Worm (Caenorhabditis elegans) whole organism, late embryonic: ENCODE results near the gene anmt-1.
A peak's percentile ranks its signal among the peaks of the same experiment; 100 is the strongest.

Experiments used
- C08G9.2 ChIP-seq: sonication (generic microtip); optimal IDR thresholded peaks from 2 replicates; lab custom pipeline; 2016; ENCODE audit warnings: mild to moderate bottlenecking, missing genetic modification characterization, moderate library complexity, missing compliant biosample characterization
- F13H6.1 ChIP-seq: sonication (generic microtip); optimal IDR thresholded peaks from 2 replicates; lab custom pipeline; 2016; ENCODE audit warnings: missing genetic modification characterization, missing compliant biosample characterization
- K02D7.2 ChIP-seq: sonication (generic microtip); optimal IDR thresholded peaks from 2 replicates; lab custom pipeline; 2017; ENCODE audit warnings: mild to moderate bottlenecking, missing genetic modification characterization, missing compliant biosample characterization
- T23F11.4 ChIP-seq: fragments of 200-800 bp; sonication (Bioruptor generic); optimal IDR thresholded peaks from 2 replicates; lab custom pipeline; 2018; ENCODE audit warnings: mild to moderate bottlenecking, missing genetic modification characterization, missing compliant biosample characterization
- ahr-1 ChIP-seq: sonication (generic microtip); optimal IDR thresholded peaks from 2 replicates; lab custom pipeline; 2016; ENCODE audit warnings: missing genetic modification characterization, missing compliant biosample characterization
- ceh-14 ChIP-seq: sonication (generic microtip); optimal IDR thresholded peaks from 2 replicates; lab custom pipeline; 2016; ENCODE audit warnings: missing genotype, missing genetic modification characterization, missing compliant biosample characterization
- ceh-2 ChIP-seq: sonication (generic microtip); optimal IDR thresholded peaks from 2 replicates; lab custom pipeline; 2016; ENCODE audit warnings: missing genotype, missing genetic modification characterization, missing compliant biosample characterization
- ceh-22 ChIP-seq: sonication (generic microtip); optimal IDR thresholded peaks from 2 replicates; lab custom pipeline; 2017; ENCODE audit warnings: missing biosample characterization, missing genetic modification characterization
- ceh-24 ChIP-seq: sonication (generic microtip); optimal IDR thresholded peaks from 2 replicates; lab custom pipeline; 2016; ENCODE audit warnings: mild to moderate bottlenecking, missing genetic modification characterization, missing compliant biosample characterization
- ceh-30 ChIP-seq: fragments of 150-350 bp; optimal IDR thresholded peaks from 2 replicates; lab custom pipeline; 2014; ENCODE audit warnings: missing biosample characterization, missing genetic modification characterization
- ceh-31 ChIP-seq: sonication (generic microtip); optimal IDR thresholded peaks from 2 replicates; lab custom pipeline; 2016; ENCODE audit warnings: missing genetic modification characterization, missing compliant biosample characterization
- ceh-45 ChIP-seq: fragments of 200-800 bp; sonication (Bioruptor generic); IDR thresholded peaks from 2 replicates; pipeline ENCODE4 v1.3.6; 2022; ENCODE audit warnings: missing genetic modification reagents, missing genetic modification characterization, missing compliant biosample characterization
- ceh-48 ChIP-seq: sonication (generic microtip); optimal IDR thresholded peaks from 2 replicates; lab custom pipeline; 2016; ENCODE audit warnings: missing genetic modification characterization, inconsistent platforms, missing compliant biosample characterization
- ceh-9 ChIP-seq: sonication (generic microtip); optimal IDR thresholded peaks from 2 replicates; lab custom pipeline; 2016; ENCODE audit warnings: mild to moderate bottlenecking, missing genetic modification characterization, inconsistent platforms, missing compliant biosample characterization
- che-1 ChIP-seq: sonication (generic microtip); optimal IDR thresholded peaks from 2 replicates; lab custom pipeline; 2016; ENCODE audit warnings: mild to moderate bottlenecking, missing genetic modification characterization, missing compliant biosample characterization
- dve-1 ChIP-seq: sonication (generic microtip); optimal IDR thresholded peaks from 2 replicates; lab custom pipeline; 2017; ENCODE audit warnings: antibody characterized with exemption, mild to moderate bottlenecking, missing genetic modification characterization, missing compliant biosample characterization
- elt-2 ChIP-seq: sonication (generic microtip); optimal IDR thresholded peaks from 2 replicates; lab custom pipeline; 2016; ENCODE audit warnings: missing genetic modification reagents, missing genetic modification characterization, missing compliant biosample characterization
- ets-4 ChIP-seq: sonication (generic microtip); optimal IDR thresholded peaks from 2 replicates; lab custom pipeline; 2016; ENCODE audit warnings: missing genetic modification characterization, missing compliant biosample characterization
- eyg-1 ChIP-seq: sonication (generic microtip); optimal IDR thresholded peaks from 2 replicates; lab custom pipeline; 2016; ENCODE audit warnings: missing genotype, missing genetic modification characterization, missing compliant biosample characterization
- fax-1 ChIP-seq: sonication (generic microtip); optimal IDR thresholded peaks from 2 replicates; lab custom pipeline; 2016; ENCODE audit warnings: missing genotype, missing genetic modification characterization, missing compliant biosample characterization
- hlh-13 ChIP-seq: fragments of 200-800 bp; sonication (Bioruptor generic); optimal IDR thresholded peaks from 2 replicates; lab custom pipeline; 2018; ENCODE audit warnings: mild to moderate bottlenecking, missing genetic modification characterization, missing compliant biosample characterization
- hlh-30 ChIP-seq: sonication (generic microtip); optimal IDR thresholded peaks from 2 replicates; lab custom pipeline; 2017; ENCODE audit warnings: antibody characterized with exemption, missing genetic modification characterization, missing compliant biosample characterization; ENCODE audit not compliant: insufficient read depth
- hlh-8 ChIP-seq: sonication (generic microtip); optimal IDR thresholded peaks from 2 replicates; lab custom pipeline; 2016; ENCODE audit warnings: missing genotype, missing genetic modification characterization, missing compliant biosample characterization
- lin-11 ChIP-seq: fragments of 200-800 bp; sonication (Bioruptor generic); optimal IDR thresholded peaks from 2 replicates; lab custom pipeline; 2018; ENCODE audit warnings: mild to moderate bottlenecking, missing genetic modification characterization, missing compliant biosample characterization
- madf-2 ChIP-seq: sonication (generic microtip); optimal IDR thresholded peaks from 2 replicates; lab custom pipeline; 2017; ENCODE audit warnings: missing genetic modification characterization, missing compliant biosample characterization
- nfya-1 ChIP-seq: sonication (generic microtip); optimal IDR thresholded peaks from 2 replicates; lab custom pipeline; 2017; ENCODE audit warnings: missing genetic modification characterization, mild to moderate bottlenecking, missing compliant biosample characterization, antibody characterized with exemption, moderate library complexity
- nhr-232 ChIP-seq: sonication (generic microtip); optimal IDR thresholded peaks from 2 replicates; lab custom pipeline; 2016; ENCODE audit warnings: missing genetic modification characterization, missing compliant biosample characterization
- odd-2 ChIP-seq: sonication (generic microtip); optimal IDR thresholded peaks from 2 replicates; lab custom pipeline; 2017; ENCODE audit warnings: antibody characterized with exemption, mild to moderate bottlenecking, missing genetic modification characterization, missing compliant biosample characterization
- pag-3 ChIP-seq: sonication (generic microtip); optimal IDR thresholded peaks from 2 replicates; lab custom pipeline; 2016; ENCODE audit warnings: missing compliant biosample characterization, missing genetic modification characterization, borderline replicate concordance
- rnt-1 ChIP-seq: sonication (generic microtip); optimal IDR thresholded peaks from 2 replicates; lab custom pipeline; 2016; ENCODE audit warnings: missing genetic modification characterization, missing compliant biosample characterization
- sdc-2 ChIP-seq: sonication (generic microtip); optimal IDR thresholded peaks from 2 replicates; lab custom pipeline; 2016; ENCODE audit warnings: missing genotype, missing genetic modification characterization, missing compliant biosample characterization
- sox-2 ChIP-seq: fragments of 200-800 bp; sonication (Bioruptor generic); IDR thresholded peaks from 2 replicates; pipeline ENCODE4 v1.3.6; 2022; ENCODE audit warnings: missing genetic modification reagents, missing genetic modification characterization, missing compliant biosample characterization
- syd-9 ChIP-seq: sonication (generic microtip); optimal IDR thresholded peaks from 2 replicates; lab custom pipeline; 2016; ENCODE audit warnings: mild to moderate bottlenecking, missing genetic modification characterization, moderate library complexity, missing compliant biosample characterization
- tbx-2 ChIP-seq: sonication (generic microtip); optimal IDR thresholded peaks from 2 replicates; lab custom pipeline; 2016; ENCODE audit warnings: missing genetic modification characterization, missing compliant biosample characterization
- tbx-7 ChIP-seq: sonication (generic microtip); optimal IDR thresholded peaks from 2 replicates; lab custom pipeline; 2016; ENCODE audit warnings: missing genotype, missing genetic modification characterization, missing compliant biosample characterization
- ttx-3 ChIP-seq: sonication (generic microtip); optimal IDR thresholded peaks from 2 replicates; lab custom pipeline; 2016; ENCODE audit warnings: missing genetic modification reagents, missing genetic modification characterization, missing compliant biosample characterization
- unc-3 ChIP-seq, 2 experiments: fragments of 200-800 bp in 1 of 2; sonication (Bioruptor generic) in 1 of 2; sonication (generic microtip) in 1 of 2; conservative IDR thresholded peaks in 1 of 2; optimal IDR thresholded peaks in 1 of 2; 2 replicates each; pipeline versions ENCODE4 v1.3.6 to Lab custom; 2016 to 2022; ENCODE audit warnings: missing compliant biosample characterization in 2 of 2, missing genetic modification characterization in 2 of 2, missing genetic modification reagents in 1 of 2
- unc-42 ChIP-seq: sonication (generic microtip); optimal IDR thresholded peaks from 2 replicates; lab custom pipeline; 2016; ENCODE audit warnings: missing genotype, missing genetic modification characterization, missing compliant biosample characterization
- unc-86 ChIP-seq: sonication (generic microtip); optimal IDR thresholded peaks from 2 replicates; lab custom pipeline; 2016; ENCODE audit warnings: missing genetic modification characterization, missing compliant biosample characterization
- zip-5 ChIP-seq: sonication (generic microtip); optimal IDR thresholded peaks from 2 replicates; lab custom pipeline; 2016; ENCODE audit warnings: missing genetic modification characterization, missing compliant biosample characterization

anmt-1 gene

DNA sequence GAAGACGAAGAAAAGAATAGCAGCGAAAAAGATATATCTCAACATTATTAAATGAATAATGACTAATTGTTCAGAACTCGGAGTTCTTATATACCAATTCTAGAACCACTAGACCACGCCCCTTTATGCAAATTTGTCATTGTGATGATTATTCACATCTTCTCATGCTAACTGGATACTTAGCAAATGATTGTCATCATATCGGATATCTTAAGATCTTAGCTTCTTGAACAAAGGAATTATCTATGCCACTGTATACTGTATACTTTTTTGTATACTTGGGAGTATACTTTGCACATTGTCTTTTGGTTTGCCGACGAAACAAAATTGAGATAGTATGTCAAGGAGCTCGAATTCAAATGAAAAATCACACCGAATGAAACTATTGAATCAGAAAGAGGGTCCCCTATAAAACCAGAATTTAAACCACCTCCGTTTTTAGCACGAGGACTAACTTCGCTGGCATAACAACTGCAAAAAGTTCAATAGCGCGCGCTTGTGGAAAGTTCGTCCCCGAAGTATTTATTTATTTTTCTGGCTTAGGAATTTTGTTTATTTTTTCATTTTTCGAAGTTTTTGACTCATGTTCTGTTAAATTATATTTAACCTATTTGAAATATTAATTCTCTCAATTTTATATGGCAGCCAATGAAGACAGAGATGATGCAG lies 15.8 kb downstream of the anmt-1 start, which contains the start of the genes sdz-1 and vps-33.1:
Gene sdz-1 (minus strand): TSS at position 51 of the 669 bp plus-strand sequence.
Gene vps-33.1 (plus strand): TSS at position 639 of the 669 bp plus-strand sequence.
- TF ChIP-seq ceh-2 (tag; lab: Kevin White, UChicago) (peak; percentile 49), ets-4 (tag; lab: Kevin White, UChicago) (peak; percentile 65), zip-5 (tag; lab: Kevin White, UChicago) (peak; percentile 22), nfya-1 (tag; lab: Kevin White, UChicago) (peak; percentile 18), nhr-232 (no peak), sdc-2 (tag; lab: Kevin White, UChicago) (no peak), unc-42 (peak; percentile 15), tbx-7 (tag; lab: Kevin White, UChicago) (peak; percentile 52), C08G9.2 (tag; lab: Kevin White, UChicago) (peak; percentile 71), hlh-8 (peak; percentile 35), ttx-3 (tag; lab: Kevin White, UChicago) (no peak), ceh-31 (peak; percentile 70), hlh-30 (peak; percentile 6), tbx-2 (tag; lab: Kevin White, UChicago) (peak; percentile 6)
- TF ChIP-seq, all 69 proteins: peak for 11

DNA sequence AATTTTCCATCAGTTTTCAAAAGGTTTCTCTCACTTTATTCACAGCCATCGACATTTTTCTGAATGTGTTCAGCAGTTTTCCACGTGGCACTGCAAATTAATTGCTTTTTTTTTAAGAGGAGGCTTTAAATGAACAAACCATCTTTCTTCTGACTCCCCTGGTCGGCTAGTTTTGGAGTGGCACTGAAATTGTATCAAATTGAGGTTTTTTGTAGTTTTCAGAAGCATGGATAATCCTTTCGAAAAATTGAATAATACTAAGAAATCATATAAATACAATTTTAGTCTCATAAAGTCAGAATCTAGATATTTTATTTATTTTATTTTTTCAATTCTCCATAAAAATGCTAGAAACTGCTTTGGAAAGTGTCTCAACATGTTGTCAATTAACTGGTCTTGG lies 20.2 kb downstream of the anmt-1 start, which contains the start of gene B0303.16:
Gene B0303.16 (plus strand): TSS at position 301 of the 400 bp plus-strand sequence.
- no peak for TF ChIP-seq ceh-45 (GFP tag; lab: Robert Waterston, UW)
- TF ChIP-seq ceh-24 (tag; lab: Kevin White, UChicago): no peak
- TF ChIP-seq eyg-1 (tag; lab: Kevin White, UChicago): no peak
- TF ChIP-seq lin-11 (tag; lab: Kevin White, UChicago): no peak
- no peak for TF ChIP-seq ceh-22 (tag; lab: Kevin White, UChicago)
- no peak for TF ChIP-seq unc-86 (tag; lab: Kevin White, UChicago)
- no peak for TF ChIP-seq hlh-8
- no peak for TF ChIP-seq madf-2 (tag; lab: Kevin White, UChicago)
- no peak for TF ChIP-seq ceh-48 (tag; lab: Kevin White, UChicago)
- no peak for TF ChIP-seq nfya-1 (tag; lab: Kevin White, UChicago)
- no peak for TF ChIP-seq ahr-1 (tag; lab: Kevin White, UChicago)
- no peak for TF ChIP-seq hlh-13
- TF ChIP-seq ceh-2 (tag; lab: Kevin White, UChicago): no peak

DNA sequence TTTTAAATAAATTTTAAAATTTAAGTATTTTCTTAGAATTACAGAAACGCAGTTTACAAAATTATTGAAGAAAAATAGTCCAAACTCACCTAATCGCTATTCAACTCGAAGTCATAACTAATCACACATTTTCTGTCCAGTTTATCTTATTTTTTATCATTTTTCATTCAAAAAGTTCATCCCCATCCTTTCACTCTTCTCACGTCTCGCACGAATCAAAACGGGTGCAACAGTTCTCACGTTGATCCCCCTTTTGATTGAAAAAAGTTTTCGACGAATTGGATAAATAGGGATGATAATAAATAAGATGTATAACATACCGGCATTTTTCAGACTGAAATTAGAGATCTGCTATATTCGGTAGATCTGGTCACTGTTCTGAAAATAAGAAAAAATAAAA lies 25.1 kb downstream of the anmt-1 start:
- TF ChIP-seq K02D7.2 (tag; lab: Kevin White, UChicago): no peak
- TF ChIP-seq rnt-1 (tag; lab: Kevin White, UChicago): no peak
- TF ChIP-seq elt-2 (tag; lab: Kevin White, UChicago): no peak
- TF ChIP-seq ceh-9: no peak
- TF ChIP-seq ahr-1 (tag; lab: Kevin White, UChicago): no peak

DNA sequence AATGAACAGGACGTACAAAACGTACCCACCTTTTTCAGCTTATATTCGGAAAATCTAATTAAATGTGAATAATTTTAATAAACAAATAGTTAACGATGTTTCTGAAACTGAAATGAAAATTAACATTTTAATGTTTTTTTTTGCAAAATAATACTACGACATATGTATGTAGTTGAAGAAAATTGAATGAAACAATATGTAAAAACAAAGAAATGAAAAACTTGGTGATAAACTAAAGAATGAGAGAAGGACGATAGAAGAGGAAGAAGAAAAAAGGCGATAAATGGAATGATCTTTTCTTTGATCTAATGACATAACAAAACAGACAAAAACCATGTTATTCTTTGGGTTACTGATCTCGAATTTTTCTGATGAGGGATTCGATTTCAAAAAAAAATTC lies 25.7 kb downstream of the anmt-1 start, which contains the start of gene B0303.11:
Gene B0303.11 (minus strand): TSS at position 101 of the 400 bp plus-strand sequence.
- TF ChIP-seq dve-1 (tag; lab: Kevin White, UChicago) (no peak), sox-2 (no peak), T23F11.4 (GFP tag; lab: Kevin White, UChicago) (no peak), lin-11 (tag; lab: Kevin White, UChicago) (no peak), odd-2 (no peak), syd-9 (no peak), eyg-1 (tag; lab: Kevin White, UChicago) (no peak), unc-3 (GFP tag; conservative IDR thresholded peaks at IDR 0.05; lab: Robert Waterston, UW) (no peak), unc-3 (tag; optimal IDR thresholded peaks at IDR 0.05; lab: Kevin White, UChicago) (no peak), nfya-1 (tag; lab: Kevin White, UChicago) (no peak), fax-1 (no peak), che-1 (tag; lab: Kevin White, UChicago) (no peak), pag-3 (tag; lab: Kevin White, UChicago) (no peak), ceh-14 (tag; lab: Kevin White, UChicago) (no peak), ceh-30 (tag; lab: Kevin White, UChicago) (no peak), F13H6.1 (tag; lab: Kevin White, UChicago) (no peak), K02D7.2 (tag; lab: Kevin White, UChicago) (no peak)
